Fruit fly (Drosophila melanogaster): Measurements from ENCODE around the gene Pect.

The Pect gene

dm6 chr2L:13215640-13216129 lies 12.1 kb downstream of the Pect start (continued):
- TF ChIP-seq CG33557 (GFP tag; optimal IDR thresholded peaks at IDR 0.05) (peak; percentile 16), B-H2 (GFP tag; optimal IDR thresholded peaks at IDR 0.05) (peak; percentile 39), CG10267 (tag; optimal IDR thresholded peaks at IDR 0.05) (peak; percentile 7), CG17328 (GFP tag; IDR thresholded peaks at IDR 0.05) (peak; percentile 8; the same call in 1 of the 2 replicates), HLH4C (GFP tag; IDR thresholded peaks at IDR 0.05; ENCODE audit: partially characterized antibody) (peak; percentile 25; the same call in 1 of the 3 replicates), tin (GFP tag; optimal IDR thresholded peaks at IDR 0.05) (peak; percentile 40), grn (GFP tag; optimal IDR thresholded peaks at IDR 0.05) (peak; percentile 81), sens-2 (GFP tag; IDR thresholded peaks at IDR 0.05) (0 out of 2 replicates have a peak, but pooled peaks have one; percentile 41), Rfx (GFP tag; IDR thresholded peaks at IDR 0.05) (peak; percentile 56; the same call in 1 of the 2 replicates), CG11085 (GFP tag; IDR thresholded peaks at IDR 0.05) (peak; percentile 61; the same call in 1 of the 2 replicates), dpn (GFP tag; optimal IDR thresholded peaks at IDR 0.05) (peak; percentile 40 to 74), inv (GFP tag; IDR thresholded peaks at IDR 0.05; ENCODE audit: partially characterized antibody) (peak; percentile 33; the same call in 1 of the 2 replicates), B-H1 (GFP tag; IDR thresholded peaks at IDR 0.05) (peak; percentile 40; the same call in 1 of the 3 replicates), CG6854 (GFP tag; optimal IDR thresholded peaks at IDR 0.05) (peak; percentile 31), vfl (GFP tag; optimal IDR thresholded peaks at IDR 0.05) (peak; percentile 21), pnt (GFP tag; optimal IDR thresholded peaks at IDR 0.05) (peak; percentile 2), slou (GFP tag; optimal IDR thresholded peaks at IDR 0.05) (peak; percentile 26), E2f2 (GFP tag; IDR thresholded peaks at IDR 0.05) (peak; percentile 40; the same call in 1 of the 2 replicates), mirr (GFP tag; optimal IDR thresholded peaks at IDR 0.05) (peak; percentile 76), CG17361 (GFP tag; IDR thresholded peaks at IDR 0.05) (peak; percentile 52; the same call in 1 of the 3 replicates), CG8924 (tag; optimal IDR thresholded peaks at IDR 0.05) (peak; percentile 20), Bgb (GFP tag; IDR thresholded peaks at IDR 0.05; ENCODE audit: partially characterized antibody) (peak; percentile 73), amos (GFP tag; IDR thresholded peaks at IDR 0.05; ENCODE audit: partially characterized antibody) (peak; percentile 51; the same call in 1 of the 2 replicates), HLH3B (GFP tag; IDR thresholded peaks at IDR 0.05) (peak; percentile 66; the same call in 1 of the 2 replicates), CG12659 (GFP tag; optimal IDR thresholded peaks at IDR 0.05) (peak; percentile 41), toy (GFP tag; IDR thresholded peaks at IDR 0.05) (0 out of 2 replicates have a peak, but pooled peaks have one; percentile 34), CG14441 (GFP tag; IDR thresholded peaks at IDR 0.05) (peak; percentile 43; the same call in 1 of the 2 replicates), lab (GFP tag; optimal IDR thresholded peaks at IDR 0.05) (peak; percentile 74), CG4424 (GFP tag; optimal IDR thresholded peaks at IDR 0.05) (peak; percentile 35), CG14860 (GFP tag; IDR thresholded peaks at IDR 0.05; ENCODE audit: partially characterized antibody) (peak; percentile 48), CG15696 (tag; optimal IDR thresholded peaks at IDR 0.05) (peak; percentile 73), CG3281 (GFP tag; optimal IDR thresholded peaks at IDR 0.05) (peak; percentile 24), pho (GFP tag; optimal IDR thresholded peaks at IDR 0.05) (peak; percentile 56), chif (GFP tag; optimal IDR thresholded peaks at IDR 0.05) (peak in 1 of 2 experiments; percentile 52), Max (GFP tag; optimal IDR thresholded peaks at IDR 0.05) (peak; percentile 56), rib (GFP tag; IDR thresholded peaks at IDR 0.05) (peak; percentile 67), jigr1 (GFP tag; IDR thresholded peaks at IDR 0.05) (0 out of 3 replicates have a peak, but pooled peaks have one; percentile 14), Mad (GFP tag; optimal IDR thresholded peaks at IDR 0.05) (peak; percentile 70), CHES-1-like (GFP tag; optimal IDR thresholded peaks at IDR 0.05) (peak; percentile 24), ash1 (GFP tag; optimal IDR thresholded peaks at IDR 0.05) (peak; percentile 23), Mrtf (GFP tag; IDR thresholded peaks at IDR 0.05) (0 out of 3 replicates have a peak, but pooled peaks have one; percentile 15), repo (GFP tag; optimal IDR thresholded peaks at IDR 0.05) (peak; percentile 73), CG8765 (GFP tag; IDR thresholded peaks at IDR 0.05) (peak; percentile 46; the same call in 1 of the 2 replicates), H15 (GFP tag; IDR thresholded peaks at IDR 0.05) (peak; percentile 55; the same call in 1 of the 3 replicates), Hsf (GFP tag; optimal IDR thresholded peaks at IDR 0.05) (peak; percentile 44), CG1647 (GFP tag; optimal IDR thresholded peaks at IDR 0.05) (peak; percentile 74), Taf1 (GFP tag; IDR thresholded peaks at IDR 0.05) (peak; percentile 46; the same call in 1 of the 2 replicates), E2f1 (GFP tag; IDR thresholded peaks at IDR 0.05) (peak; percentile 49; the same call in 1 of the 2 replicates), CG7839 (tag; optimal IDR thresholded peaks at IDR 0.05) (peak; percentile 67)

Data from whole organism, embryonic.